Fruit fly (Drosophila melanogaster): ENCODE measurements around the gene Sol1.
A peak's percentile ranks its signal among the peaks of the same experiment; 100 is the strongest.

Gene Sol1

DNA sequence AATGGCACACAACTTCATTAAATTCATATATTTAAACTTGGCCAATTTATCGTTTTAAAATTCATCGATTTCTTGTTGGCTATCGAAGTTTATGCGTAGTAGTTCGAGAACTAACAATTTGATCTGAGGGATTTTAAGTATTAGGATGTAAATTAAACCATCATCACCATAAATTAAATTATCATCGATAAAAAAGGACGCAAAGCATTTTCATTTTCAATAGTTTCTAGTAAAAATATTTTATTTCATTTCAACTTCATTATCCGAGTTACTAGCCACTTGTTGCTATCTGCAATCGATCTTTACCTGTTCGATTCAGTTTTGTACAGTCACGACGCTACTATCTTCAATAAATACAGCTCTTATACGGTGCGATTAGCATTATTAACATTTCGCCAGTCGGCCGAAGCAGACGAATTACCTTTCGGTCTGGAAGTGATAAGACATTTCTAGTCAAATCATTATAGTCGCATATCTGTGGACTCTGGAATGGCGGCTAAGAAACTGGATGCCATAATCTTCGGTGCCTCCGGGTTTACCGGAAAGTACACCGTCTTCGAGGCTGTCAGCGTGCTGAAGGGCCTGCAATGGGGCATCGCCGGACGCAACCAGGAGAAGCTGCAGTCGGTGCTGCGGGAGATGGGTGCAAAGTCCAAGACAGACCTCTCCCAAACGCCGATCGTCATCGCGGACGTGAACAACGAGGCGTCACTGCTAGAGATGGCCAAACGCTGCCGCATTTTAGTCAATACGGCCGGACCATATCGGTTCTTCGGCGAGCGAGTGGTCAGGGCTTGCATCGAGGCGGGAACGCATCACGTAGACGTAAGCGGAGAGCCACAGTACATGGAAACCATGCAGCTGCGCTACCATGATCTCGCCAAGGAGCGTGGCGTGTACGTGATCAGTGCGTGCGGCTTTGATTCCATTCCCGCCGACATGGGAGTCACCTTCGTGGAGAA, 20.5 kb downstream of the Sol1 start, which contains the start of gene CG5167 (continued):
- peak; percentile 54 for TF ChIP-seq CG17829 (tag; optimal IDR thresholded peaks at IDR 0.05)
- peak; percentile 89 for TF ChIP-seq sens (GFP tag)
- peak; percentile 12 for TF ChIP-seq lbe (GFP tag; optimal IDR thresholded peaks at IDR 0.05)
- TF ChIP-seq row (GFP tag; IDR thresholded peaks at IDR 0.05): peak; percentile 70
- no peak for TF ChIP-seq CG10321 (GFP tag; IDR thresholded peaks at IDR 0.05)
- TF ChIP-seq Oli (tag; optimal IDR thresholded peaks at IDR 0.05): peak; percentile 2
- peak; percentile 35 for TF ChIP-seq Fer3 (tag; optimal IDR thresholded peaks at IDR 0.05)
- 0 out of 4 replicates have a peak, but pooled peaks have one; percentile 25 for TF ChIP-seq chinmo (GFP tag; IDR thresholded peaks at IDR 0.05; ENCODE audit: partially characterized antibody)
- peak; percentile 23 for TF ChIP-seq CG17385 (GFP tag; optimal IDR thresholded peaks at IDR 0.05)
- peak; percentile 50; the same call in 1 of the 2 replicates for TF ChIP-seq E2f2 (GFP tag; IDR thresholded peaks at IDR 0.05)
- TF ChIP-seq CG18476 (GFP tag; optimal IDR thresholded peaks at IDR 0.05): no peak
- TF ChIP-seq lola (GFP tag; optimal IDR thresholded peaks at IDR 0.05): peak in 1 of 3 experiments; percentile 49
- TF ChIP-seq CG17912 (GFP tag; optimal IDR thresholded peaks at IDR 0.05): no peak
- TF ChIP-seq Dp (GFP tag; optimal IDR thresholded peaks at IDR 0.05): peak; percentile 45
- peak; percentile 35 for TF ChIP-seq Hmr (GFP tag; optimal IDR thresholded peaks at IDR 0.05)
- TF ChIP-seq CG9437 (GFP tag; optimal IDR thresholded peaks at IDR 0.05): peak; percentile 85
- no peak for TF ChIP-seq nau (GFP tag; optimal IDR thresholded peaks at IDR 0.05)
- TF ChIP-seq CG18262 (tag; optimal IDR thresholded peaks at IDR 0.05): peak; percentile 58
- peak; percentile 33 for TF ChIP-seq MESR4 (GFP tag; optimal IDR thresholded peaks at IDR 0.05)
- TF ChIP-seq CG15269 (tag; optimal IDR thresholded peaks at IDR 0.05): peak; percentile 47
- TF ChIP-seq Six4 (GFP tag; optimal IDR thresholded peaks at IDR 0.05): no peak
- no peak for TF ChIP-seq CG6254 (GFP tag; optimal IDR thresholded peaks at IDR 0.05)
- no peak for TF ChIP-seq cwo (GFP tag; optimal IDR thresholded peaks at IDR 0.05)
- TF ChIP-seq CG34422 (GFP tag; IDR thresholded peaks at IDR 0.05): 0 out of 3 replicates have a peak, but pooled peaks have one; percentile 30
- peak; percentile 19 for TF ChIP-seq CG7556 (GFP tag; optimal IDR thresholded peaks at IDR 0.05)
- TF ChIP-seq CG2116 (GFP tag; optimal IDR thresholded peaks at IDR 0.05): peak; percentile 43
- TF ChIP-seq PHDP (tag; optimal IDR thresholded peaks at IDR 0.05): peak; percentile 66
- TF ChIP-seq lilli (GFP tag; optimal IDR thresholded peaks at IDR 0.05): peak; percentile 45
- peak; percentile 44 for TF ChIP-seq CG2120 (GFP tag; optimal IDR thresholded peaks at IDR 0.05)
- TF ChIP-seq vvl (GFP tag; IDR thresholded peaks at IDR 0.05): peak; percentile 49; the same call in 1 of the 2 replicates
- TF ChIP-seq CG30020 (tag; optimal IDR thresholded peaks at IDR 0.05): peak; percentile 5
- TF ChIP-seq dpn (GFP tag; optimal IDR thresholded peaks at IDR 0.05): peak in 1 of 2 experiments; percentile 49
- TF ChIP-seq CG2202 (tag; optimal IDR thresholded peaks at IDR 0.05): peak; percentile 7
- peak; percentile 36 for TF ChIP-seq sug (tag; optimal IDR thresholded peaks at IDR 0.05)
- no peak for TF ChIP-seq CkIIα-i1 (GFP tag; IDR thresholded peaks at IDR 0.05)
- TF ChIP-seq Meics (GFP tag; optimal IDR thresholded peaks at IDR 0.05): peak; percentile 38
- peak; percentile 3 for TF ChIP-seq fd3F (GFP tag; optimal IDR thresholded peaks at IDR 0.05)
- peak; percentile 38 for TF ChIP-seq CG12155 (GFP tag; optimal IDR thresholded peaks at IDR 0.05)
- peak; percentile 14 for TF ChIP-seq Ssrp (tag; optimal IDR thresholded peaks at IDR 0.05)
- TF ChIP-seq odd (GFP tag; optimal IDR thresholded peaks at IDR 0.05): peak; percentile 3
- TF ChIP-seq CG10147 (GFP tag; optimal IDR thresholded peaks at IDR 0.05): peak; percentile 25
- peak; percentile 35 for TF ChIP-seq corto (GFP tag; optimal IDR thresholded peaks at IDR 0.05)
- peak; percentile 7 for TF ChIP-seq Dip3 (GFP tag; optimal IDR thresholded peaks at IDR 0.05)
- peak in 1 of 2 experiments; percentile 48 for TF ChIP-seq Hr51 (GFP tag; optimal IDR thresholded peaks at IDR 0.05)
- no peak for TF ChIP-seq otp (GFP tag; IDR thresholded peaks at IDR 0.05)
- peak; percentile 28 to 82 for TF ChIP-seq bsh (GFP tag; optimal IDR thresholded peaks at IDR 0.05)

Measured in whole organism, embryonic.